Worm (Caenorhabditis elegans) whole organism, L2 larva: Measurements from ENCODE around the gene slc-25A18.1.

ENCODE experiments used
- C34F6.9 ChIP-seq: fragments of 150-350 bp; optimal IDR thresholded peaks from 2 replicates; lab custom pipeline; 2014; ENCODE audit warnings: missing biosample characterization, missing genetic modification characterization
- F13H6.1 ChIP-seq: sonication (generic microtip); optimal IDR thresholded peaks from 2 replicates; lab custom pipeline; 2016; ENCODE audit warnings: missing genetic modification characterization, missing compliant biosample characterization
- R02D3.7 ChIP-seq: fragments of 150-350 bp; optimal IDR thresholded peaks from 2 replicates; lab custom pipeline; 2014; ENCODE audit warnings: missing biosample characterization, missing genetic modification characterization
- Y55F3AM.14 ChIP-seq: fragments of 200-800 bp; sonication (Bioruptor generic); optimal IDR thresholded peaks from 2 replicates; lab custom pipeline; 2018; ENCODE audit warnings: mild to moderate bottlenecking, missing genetic modification characterization, missing compliant biosample characterization
- ZK546.5 ChIP-seq: sonication (generic microtip); optimal IDR thresholded peaks from 2 replicates; lab custom pipeline; 2017; ENCODE audit warnings: missing biosample characterization, missing genetic modification characterization
- alr-1 ChIP-seq: fragments of 150-350 bp; optimal IDR thresholded peaks from 2 replicates; lab custom pipeline; 2014; ENCODE audit warnings: missing biosample characterization, missing genetic modification characterization
- aly-2 ChIP-seq: fragments of 150-350 bp; optimal IDR thresholded peaks from 2 replicates; lab custom pipeline; 2014; ENCODE audit warnings: missing biosample characterization, missing genetic modification characterization
- ama-1 ChIP-seq: fragments of 150-350 bp; optimal IDR thresholded peaks from 2 replicates; lab custom pipeline; 2018; ENCODE audit warnings: inconsistent platforms
- ceh-16 ChIP-seq: fragments of 150-350 bp; optimal IDR thresholded peaks from 2 replicates; lab custom pipeline; 2014; ENCODE audit warnings: missing biosample characterization, missing genetic modification characterization
- ceh-82 ChIP-seq: fragments of 150-350 bp; optimal IDR thresholded peaks from 2 replicates; lab custom pipeline; 2014; ENCODE audit warnings: missing biosample characterization, missing genetic modification characterization
- crh-2 ChIP-seq: sonication (generic microtip); optimal IDR thresholded peaks from 2 replicates; lab custom pipeline; 2017; ENCODE audit warnings: missing biosample characterization, missing genetic modification characterization
- dmd-4 ChIP-seq: sonication (generic microtip); optimal IDR thresholded peaks from 2 replicates; lab custom pipeline; 2017; ENCODE audit warnings: missing biosample characterization, missing genetic modification characterization
- egl-27 ChIP-seq: sonication (generic microtip); optimal IDR thresholded peaks from 3 replicates; lab custom pipeline; 2017; ENCODE audit warnings: missing biosample characterization, missing genetic modification reagents, missing genetic modification characterization
- elt-3 ChIP-seq: sonication (generic microtip); optimal IDR thresholded peaks from 2 replicates; lab custom pipeline; 2017; ENCODE audit warnings: missing biosample characterization, missing genetic modification characterization
- fos-1 ChIP-seq: fragments of 150-350 bp; optimal IDR thresholded peaks from 2 replicates; lab custom pipeline; 2014; ENCODE audit warnings: missing biosample characterization, missing genetic modification characterization
- gmeb-1 ChIP-seq: fragments of 150-350 bp; optimal IDR thresholded peaks from 2 replicates; lab custom pipeline; 2014; ENCODE audit warnings: missing biosample characterization, missing genetic modification characterization
- lin-13 ChIP-seq: fragments of 150-350 bp; optimal IDR thresholded peaks from 2 replicates; lab custom pipeline; 2014; ENCODE audit warnings: missing biosample characterization, missing genetic modification reagents, missing genetic modification characterization
- lin-39 ChIP-seq: fragments of 150-350 bp; optimal IDR thresholded peaks from 2 replicates; lab custom pipeline; 2014; ENCODE audit warnings: missing biosample characterization, missing genetic modification reagents, missing genetic modification characterization
- lsy-2 ChIP-seq, 2 experiments: fragments of 150-350 bp in 1 of 2; sonication (generic microtip) in 1 of 2; optimal IDR thresholded peaks; 2 replicates each; lab custom pipeline; 2014 to 2017; ENCODE audit warnings: missing biosample characterization in 2 of 2, missing genetic modification characterization in 2 of 2
- mab-5 ChIP-seq: fragments of 150-350 bp; optimal IDR thresholded peaks from 2 replicates; lab custom pipeline; 2014; ENCODE audit warnings: missing biosample characterization, missing genetic modification characterization
- mbf-1 ChIP-seq: sonication (generic microtip); optimal IDR thresholded peaks from 2 replicates; lab custom pipeline; 2017; ENCODE audit warnings: missing biosample characterization, missing genetic modification characterization
- mdl-1 ChIP-seq, 2 experiments: fragments of 150-350 bp in 1 of 2; sonication (generic microtip) in 1 of 2; optimal IDR thresholded peaks; 2 replicates each; lab custom pipeline; 2017; ENCODE audit warnings: missing biosample characterization in 2 of 2, missing genetic modification characterization in 2 of 2
- nhr-129 ChIP-seq: fragments of 150-350 bp; optimal IDR thresholded peaks from 2 replicates; lab custom pipeline; 2014; ENCODE audit warnings: missing biosample characterization, missing genetic modification characterization
- nhr-21 ChIP-seq: fragments of 150-350 bp; optimal IDR thresholded peaks from 2 replicates; lab custom pipeline; 2014; ENCODE audit warnings: missing biosample characterization, missing genetic modification characterization
- nhr-23 ChIP-seq: fragments of 150-350 bp; optimal IDR thresholded peaks from 2 replicates; lab custom pipeline; 2014; ENCODE audit warnings: missing biosample characterization, missing genetic modification reagents, missing genetic modification characterization
- nhr-25 ChIP-seq: fragments of 150-350 bp; sonication (generic microtip); optimal IDR thresholded peaks from 3 replicates; lab custom pipeline; 2014; ENCODE audit warnings: missing biosample characterization, missing genetic modification characterization
- nhr-77 ChIP-seq: fragments of 150-350 bp; optimal IDR thresholded peaks from 2 replicates; lab custom pipeline; 2014; ENCODE audit warnings: missing biosample characterization, missing genetic modification characterization
- peb-1 ChIP-seq: fragments of 150-350 bp; optimal IDR thresholded peaks from 2 replicates; lab custom pipeline; 2014; ENCODE audit warnings: missing biosample characterization, missing genetic modification characterization
- skn-1 ChIP-seq: sonication (generic microtip); optimal IDR thresholded peaks from 2 replicates; lab custom pipeline; 2017; ENCODE audit warnings: missing biosample characterization, missing genetic modification characterization
- sma-3 ChIP-seq: sonication (generic microtip); optimal IDR thresholded peaks from 2 replicates; lab custom pipeline; 2016; ENCODE audit warnings: missing genetic modification reagents, missing genetic modification characterization, missing compliant biosample characterization
- sma-9 ChIP-seq, 2 experiments: fragments of 150-350 bp in 1 of 2; sonication (generic microtip) in 1 of 2; optimal IDR thresholded peaks; 2 replicates each; lab custom pipeline; 2014 to 2016; ENCODE audit warnings: missing genetic modification characterization in 2 of 2, mild to moderate bottlenecking in 1 of 2, missing biosample characterization in 1 of 2, missing compliant biosample characterization in 1 of 2, missing genetic modification reagents in 1 of 2, moderate library complexity in 1 of 2
- snpc-4 ChIP-seq: fragments of 150-350 bp; optimal IDR thresholded peaks from 2 replicates; lab custom pipeline; 2014; ENCODE audit warnings: missing biosample characterization, missing genetic modification characterization
- unc-39 ChIP-seq: fragments of 150-350 bp; optimal IDR thresholded peaks from 2 replicates; lab custom pipeline; 2014; ENCODE audit warnings: missing biosample characterization, missing genetic modification characterization
- unc-55 ChIP-seq: fragments of 150-350 bp; sonication (generic microtip); optimal IDR thresholded peaks from 3 replicates; lab custom pipeline; 2014; ENCODE audit warnings: missing biosample characterization, missing genetic modification reagents, missing genetic modification characterization
- unc-62 ChIP-seq: fragments of 150-350 bp; optimal IDR thresholded peaks from 2 replicates; lab custom pipeline; 2014; ENCODE audit warnings: missing biosample characterization, missing genetic modification reagents, missing genetic modification characterization
- zag-1 ChIP-seq: fragments of 150-350 bp; optimal IDR thresholded peaks from 2 replicates; lab custom pipeline; 2014; ENCODE audit warnings: missing biosample characterization, missing genetic modification characterization
- ztf-11 ChIP-seq: sonication (generic microtip); optimal IDR thresholded peaks from 2 replicates; lab custom pipeline; 2017; ENCODE audit warnings: missing biosample characterization, missing genetic modification characterization
- ztf-4 ChIP-seq: fragments of 150-350 bp; optimal IDR thresholded peaks from 2 replicates; lab custom pipeline; 2014; ENCODE audit warnings: missing biosample characterization, missing genetic modification characterization

Gene slc-25A18.1

ce11 chrX:14982525-14982924 is 21.2 kb downstream of the slc-25A18.1 start, which contains the start of gene plp-2:
TSS of gene plp-2 (minus strand) at chrX:14982804.
- TF ChIP-seq sma-3 (GFP tag; lab: Kevin White, UChicago) (no peak), peb-1 (tag; lab: Kevin White, UChicago) (no peak), crh-2 (tag; lab: Kevin White, UChicago) (no peak), unc-62 (GFP tag; lab: Kevin White, UChicago) (no peak), ztf-4 (tag; lab: Kevin White, UChicago) (no peak), ztf-11 (no peak), mbf-1 (no peak), nhr-129 (tag; lab: Kevin White, UChicago) (no peak), sma-9 (GFP tag; optimal IDR thresholded peaks at IDR 0.05; lab: Kevin White, UChicago) (no peak), sma-9 (tag; optimal IDR thresholded peaks at IDR 0.05; lab: Kevin White, UChicago) (no peak), dmd-4 (no peak), Y55F3AM.14 (no peak), alr-1 (tag; lab: Kevin White, UChicago) (no peak), ZK546.5 (tag; lab: Kevin White, UChicago) (no peak), aly-2 (tag; lab: Kevin White, UChicago) (no peak), mab-5 (no peak), zag-1 (tag; lab: Kevin White, UChicago) (no peak)

ce11 chrX:14979388-14979787 is 24.4 kb downstream of the slc-25A18.1 start, which contains the start of gene emre-1:
TSS of gene emre-1 (plus strand) at chrX:14979688.
- TF ChIP-seq R02D3.7 (tag; lab: Kevin White, UChicago) (no peak), ama-1 (lab: Kevin White, UChicago) (no peak), gmeb-1 (tag; lab: Kevin White, UChicago) (no peak), skn-1 (tag; lab: Kevin White, UChicago) (no peak), zag-1 (tag; lab: Kevin White, UChicago) (no peak)

ce11 chrX:14978756-14979155 is 25.0 kb downstream of the slc-25A18.1 start:
- TF ChIP-seq nhr-21 (tag; lab: Kevin White, UChicago) (peak; percentile 17), unc-55 (GFP tag; lab: Kevin White, UChicago) (peak; percentile 20), ztf-4 (tag; lab: Kevin White, UChicago) (peak; percentile 72), dmd-4 (no peak), ZK546.5 (tag; lab: Kevin White, UChicago) (no peak), nhr-129 (tag; lab: Kevin White, UChicago) (peak; percentile 55), fos-1 (tag; lab: Kevin White, UChicago) (no peak), ztf-11 (no peak), snpc-4 (tag; lab: Kevin White, UChicago) (no peak), mdl-1 (tag; optimal IDR thresholded peaks at IDR 0.05; lab: Kevin White, UChicago) (no peak), lsy-2 (tag; optimal IDR thresholded peaks at IDR 0.05; lab: Kevin White, UChicago) (peak in 1 of 2 experiments; percentile 64), ceh-16 (tag; lab: Kevin White, UChicago) (no peak), lin-13 (GFP tag; lab: Kevin White, UChicago) (peak; percentile 0), nhr-25 (peak; percentile 51), sma-9 (GFP tag; optimal IDR thresholded peaks at IDR 0.05; lab: Kevin White, UChicago) (peak; percentile 50), sma-9 (tag; optimal IDR thresholded peaks at IDR 0.05; lab: Kevin White, UChicago) (no peak), unc-39 (tag; lab: Kevin White, UChicago) (no peak), Y55F3AM.14 (no peak), peb-1 (tag; lab: Kevin White, UChicago) (no peak), C34F6.9 (tag; lab: Kevin White, UChicago) (peak; percentile 48), nhr-77 (no peak), crh-2 (tag; lab: Kevin White, UChicago) (peak; percentile 54), nhr-23 (tag; lab: Kevin White, UChicago) (no peak), F13H6.1 (tag; lab: Kevin White, UChicago) (peak; percentile 44), sma-3 (GFP tag; lab: Kevin White, UChicago) (peak; percentile 27), ceh-82 (tag; lab: Kevin White, UChicago) (no peak), egl-27 (no peak)

ce11 chrX:14976840-14977534 is 26.8 kb downstream of the slc-25A18.1 start:
- TF ChIP-seq lin-39 (no peak), ceh-16 (tag; lab: Kevin White, UChicago) (no peak), elt-3 (no peak), aly-2 (tag; lab: Kevin White, UChicago) (no peak), F13H6.1 (tag; lab: Kevin White, UChicago) (no peak), crh-2 (tag; lab: Kevin White, UChicago) (no peak)
